Worm (Caenorhabditis elegans) whole organism, mixed stage, embryonic: ENCODE results near the gene golg-4.

Experiments used
- elt-3 ChIP-seq: fragments of 150-350 bp; optimal IDR thresholded peaks from 2 replicates; lab custom pipeline; 2014; ENCODE audit warnings: missing biosample characterization, missing genetic modification characterization
- lin-32 ChIP-seq: fragments of 200-800 bp; sonication (Bioruptor generic); optimal IDR thresholded peaks from 2 replicates; lab custom pipeline; 2018; ENCODE audit warnings: mild to moderate bottlenecking, missing genetic modification characterization, missing compliant biosample characterization
- mls-2 ChIP-seq: sonication (generic microtip); optimal IDR thresholded peaks from 2 replicates; lab custom pipeline; 2016; ENCODE audit warnings: mild to moderate bottlenecking, missing genetic modification characterization, moderate library complexity, missing compliant biosample characterization
- nhr-28 ChIP-seq: fragments of 150-350 bp; optimal IDR thresholded peaks from 2 replicates; lab custom pipeline; 2014; ENCODE audit warnings: missing biosample characterization, missing genetic modification characterization
- pha-4 ChIP-seq: fragments of 150-350 bp; optimal IDR thresholded peaks from 2 replicates; lab custom pipeline; 2018; ENCODE audit warnings: missing biosample characterization, missing genetic modification reagents, missing genetic modification characterization
- unc-62 ChIP-seq: fragments of 150-350 bp; optimal IDR thresholded peaks from 2 replicates; lab custom pipeline; 2014; ENCODE audit warnings: missing biosample characterization, missing genetic modification reagents, missing genetic modification characterization

- TF ChIP-seq mls-2 (tag; lab: Kevin White, UChicago) (no peak), elt-3 (tag; lab: Kevin White, UChicago) (no peak), lin-32 (GFP tag; lab: Kevin White, UChicago) (no peak), unc-62 (GFP tag; lab: Kevin White, UChicago) (no peak), nhr-28 (tag; lab: Kevin White, UChicago) (no peak), pha-4 (tag; lab: Kevin White, UChicago) (no peak)
Observed at ce11 chrIII:3470973-3471372, 65.6 kb downstream of the golg-4 start.
